Fruit fly (Drosophila melanogaster): ENCODE data around the gene rdhB.
A peak's percentile ranks its signal among the peaks of the same experiment; 100 is the strongest.

Gene rdhB

DNA sequence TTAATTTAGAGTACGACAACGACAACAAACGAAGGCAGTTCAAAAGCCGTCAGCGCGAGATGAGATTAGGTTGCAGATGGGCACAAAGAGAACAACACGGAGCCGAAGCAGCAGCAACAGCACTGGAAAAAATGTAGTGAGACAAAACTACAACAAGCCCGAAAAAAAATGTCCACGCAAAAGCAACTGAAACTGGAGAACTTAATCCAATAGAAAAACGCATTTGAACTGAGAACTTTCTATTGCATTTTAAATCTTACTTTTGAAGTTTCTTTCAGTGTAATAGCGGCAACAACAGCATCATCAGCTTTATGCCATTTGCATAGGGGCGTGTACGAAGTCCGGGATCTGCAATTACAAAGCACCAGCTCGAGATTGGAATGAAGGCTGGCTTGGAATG is 12.0 kb upstream of the rdhB start (continued):
- peak; percentile 56; the same call in 2 of the 3 replicates for TF ChIP-seq eg (GFP tag; IDR thresholded peaks at IDR 0.05)
- peak; percentile 66 for TF ChIP-seq acj6 (GFP tag; optimal IDR thresholded peaks at IDR 0.05)
- no peak for TF ChIP-seq CG3032 (tag; optimal IDR thresholded peaks at IDR 0.05)
- TF ChIP-seq dsx (GFP tag; optimal IDR thresholded peaks at IDR 0.05; ENCODE audit: poor library complexity, severe bottlenecking), result peak; percentile 68
- peak; percentile 5 for TF ChIP-seq fd85E (GFP tag; optimal IDR thresholded peaks at IDR 0.05)
- peak; percentile 63 for TF ChIP-seq CG6808 (GFP tag; optimal IDR thresholded peaks at IDR 0.05)
- no peak for TF ChIP-seq CG11294 (GFP tag; IDR thresholded peaks at IDR 0.05)
- peak; percentile 58 for TF ChIP-seq CG7368 (GFP tag; optimal IDR thresholded peaks at IDR 0.05)

DNA sequence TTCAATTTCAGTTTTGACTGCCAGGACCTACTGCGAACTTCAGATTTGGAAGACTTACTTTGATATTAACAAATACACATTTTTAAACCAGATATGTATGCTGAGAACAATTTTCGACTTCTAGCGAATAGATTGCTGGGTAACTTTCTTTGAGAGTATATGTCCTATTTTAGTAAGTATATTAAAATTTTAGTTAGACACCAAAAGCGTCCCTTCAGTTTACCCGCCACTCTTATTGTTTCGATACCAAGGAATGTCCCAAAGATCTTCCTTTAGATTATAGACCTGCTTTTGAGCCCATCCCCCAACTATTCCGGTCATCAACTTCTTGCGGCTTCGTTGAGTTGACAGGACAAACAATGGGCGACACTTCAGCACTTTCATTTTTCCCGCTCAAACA is 11.3 kb upstream of the rdhB start, which contains the start of gene CG5388:
CG5388 (minus strand) TSS at position 101 of the 400 bp plus-strand sequence.
- TF ChIP-seq CG4318 (GFP tag; optimal IDR thresholded peaks at IDR 0.05) (no peak), CG7368 (GFP tag; optimal IDR thresholded peaks at IDR 0.05) (no peak), CG11902 (GFP tag; optimal IDR thresholded peaks at IDR 0.05) (no peak), svp (GFP tag) (no peak), CG6854 (GFP tag; optimal IDR thresholded peaks at IDR 0.05) (no peak), CG10631 (GFP tag; optimal IDR thresholded peaks at IDR 0.05) (no peak), Ets96B (tag; optimal IDR thresholded peaks at IDR 0.05) (no peak), Smox (GFP tag; optimal IDR thresholded peaks at IDR 0.05) (no peak), CG11294 (GFP tag; IDR thresholded peaks at IDR 0.05) (no peak)

dm6 chr3R:22341652-22342051 is 9.8 kb upstream of the rdhB start:
- TF ChIP-seq Lpt (GFP tag; optimal IDR thresholded peaks at IDR 0.05) (no peak), net (GFP tag; optimal IDR thresholded peaks at IDR 0.05) (no peak), Eip75B (GFP tag; optimal IDR thresholded peaks at IDR 0.05) (no peak), lz (GFP tag; optimal IDR thresholded peaks at IDR 0.05) (no peak), CG32006 (GFP tag; optimal IDR thresholded peaks at IDR 0.05) (no peak), cyc (GFP tag; optimal IDR thresholded peaks at IDR 0.05) (no peak), CG10631 (GFP tag; optimal IDR thresholded peaks at IDR 0.05) (no peak), CG10669 (GFP tag; optimal IDR thresholded peaks at IDR 0.05) (no peak), Hr38 (GFP tag; optimal IDR thresholded peaks at IDR 0.05) (no peak)

dm6 chr3R:22342151-22342550 is 9.3 kb upstream of the rdhB start, which contains the start of gene CG5386:
Gene CG5386, minus strand, starts transcription at chr3R:22342251.
- TF ChIP-seq CG15336 (GFP tag; IDR thresholded peaks at IDR 0.05) (no peak), CG6808 (GFP tag; optimal IDR thresholded peaks at IDR 0.05) (no peak), CG3032 (tag; optimal IDR thresholded peaks at IDR 0.05) (no peak), CG8632 (GFP tag; optimal IDR thresholded peaks at IDR 0.05) (no peak), Hr39 (GFP tag; optimal IDR thresholded peaks at IDR 0.05) (no peak), CG8119 (GFP tag; IDR thresholded peaks at IDR 0.05) (no peak), Hr4 (GFP tag; optimal IDR thresholded peaks at IDR 0.05) (no peak), fd85E (GFP tag; optimal IDR thresholded peaks at IDR 0.05) (no peak), Ets21C (GFP tag; optimal IDR thresholded peaks at IDR 0.05) (no peak), CG8319 (GFP tag; optimal IDR thresholded peaks at IDR 0.05) (no peak)

- no peak for TF ChIP-seq Eip78C (GFP tag)
These were observed 8.8 kb upstream of the rdhB start for dm6 chr3R:22342708-22343107.

dm6 chr3R:22356464-22357410 is 5.2 kb downstream of the rdhB start, which contains the start of gene Sar1:
Gene Sar1, plus strand, starts transcription at chr3R:22356685.
- TF ChIP-seq CG16779 (tag; optimal IDR thresholded peaks at IDR 0.05), result no peak
- peak; percentile 73 for TF ChIP-seq Eip75B (GFP tag; optimal IDR thresholded peaks at IDR 0.05)
- TF ChIP-seq Met (GFP tag; optimal IDR thresholded peaks at IDR 0.05), result peak; percentile 51
- no peak for TF ChIP-seq CG3032 (tag; optimal IDR thresholded peaks at IDR 0.05)
- TF ChIP-seq Sox14 (GFP tag; optimal IDR thresholded peaks at IDR 0.05), result peak; percentile 71
- TF ChIP-seq CG1621 (tag; optimal IDR thresholded peaks at IDR 0.05), result peak; percentile 62
- TF ChIP-seq CG3919 (GFP tag; optimal IDR thresholded peaks at IDR 0.05), result peak; percentile 1
- no peak for TF ChIP-seq CG8319 (GFP tag; optimal IDR thresholded peaks at IDR 0.05)
- no peak; the same call in 2 of the 3 replicates for TF ChIP-seq CG8119 (GFP tag; IDR thresholded peaks at IDR 0.05)
- peak; percentile 68 for TF ChIP-seq CG6854 (GFP tag; optimal IDR thresholded peaks at IDR 0.05)
- no peak for TF ChIP-seq CG15336 (GFP tag; IDR thresholded peaks at IDR 0.05)
- peak; percentile 96 for TF ChIP-seq Blimp-1 (GFP tag; optimal IDR thresholded peaks at IDR 0.05)
- peak; percentile 44 for TF ChIP-seq svp (GFP tag)
- TF ChIP-seq Hr39 (GFP tag; optimal IDR thresholded peaks at IDR 0.05), result peak; percentile 17
- TF ChIP-seq CG11902 (GFP tag; optimal IDR thresholded peaks at IDR 0.05), result no peak
- no peak for TF ChIP-seq fd59A (GFP tag; optimal IDR thresholded peaks at IDR 0.05)
- peak; percentile 57 for TF ChIP-seq Eip78C (GFP tag)
- TF ChIP-seq CG6808 (GFP tag; optimal IDR thresholded peaks at IDR 0.05), result peak; percentile 58
- TF ChIP-seq CG31627 (GFP tag; optimal IDR thresholded peaks at IDR 0.05), result peak; percentile 2

All from whole organism, prepupa.